Fruit fly (Drosophila melanogaster): ENCODE data around the gene CG33095.
"Not testable (repeated sequence)": the region's sequence is repeated elsewhere in the genome, so short reads cannot be mapped to it uniquely, and the experiment has no call there.

The CG33095 gene

DNA sequence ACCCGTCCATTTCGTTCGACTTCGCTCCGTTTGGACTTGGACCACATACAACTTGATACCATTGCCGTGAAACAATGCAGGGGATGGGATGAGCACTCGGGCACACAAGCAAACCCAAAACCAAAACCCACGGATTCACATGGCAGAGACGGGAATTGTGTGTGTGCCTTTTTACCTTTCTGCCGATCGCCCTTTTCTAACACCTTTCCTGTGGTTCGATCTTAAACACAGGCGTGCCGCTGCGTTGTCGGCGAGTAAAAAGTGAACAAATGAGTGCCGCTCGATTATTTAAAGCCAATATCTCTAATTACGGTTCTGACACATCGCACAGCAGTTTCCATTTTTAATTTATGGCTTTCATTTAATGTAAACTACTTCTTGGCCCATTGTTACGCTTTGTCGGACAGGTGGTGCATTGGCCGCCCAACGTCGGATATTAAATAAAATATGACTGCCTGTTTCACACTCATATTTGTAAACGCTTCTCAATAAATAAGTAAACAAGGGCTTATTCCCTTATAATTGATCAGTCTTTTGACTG lies 20.1 kb upstream of the CG33095 start:
- no peak for TF ChIP-seq noc (tag; optimal IDR thresholded peaks at IDR 0.05)

DNA sequence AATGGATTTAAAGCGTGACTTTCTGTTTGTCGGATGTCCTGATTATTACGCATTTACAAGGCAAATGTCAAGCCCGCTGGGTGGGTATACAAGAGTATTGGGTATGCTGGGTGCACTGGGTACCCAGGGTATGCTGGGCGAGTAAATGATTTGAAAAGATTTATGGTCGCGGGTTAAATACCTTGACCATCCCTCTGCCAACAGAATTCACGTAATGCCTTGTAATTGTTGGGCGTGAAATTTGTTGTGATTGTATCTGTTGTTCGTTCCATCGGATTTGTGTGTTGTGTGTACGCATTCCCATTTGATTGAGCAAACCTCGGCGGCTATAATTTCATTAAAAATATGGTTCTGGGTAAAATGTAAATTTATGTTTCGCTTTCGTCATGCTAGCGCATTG lies 18.8 kb upstream of the CG33095 start:
- no peak for TF ChIP-seq noc (tag; optimal IDR thresholded peaks at IDR 0.05)

DNA sequence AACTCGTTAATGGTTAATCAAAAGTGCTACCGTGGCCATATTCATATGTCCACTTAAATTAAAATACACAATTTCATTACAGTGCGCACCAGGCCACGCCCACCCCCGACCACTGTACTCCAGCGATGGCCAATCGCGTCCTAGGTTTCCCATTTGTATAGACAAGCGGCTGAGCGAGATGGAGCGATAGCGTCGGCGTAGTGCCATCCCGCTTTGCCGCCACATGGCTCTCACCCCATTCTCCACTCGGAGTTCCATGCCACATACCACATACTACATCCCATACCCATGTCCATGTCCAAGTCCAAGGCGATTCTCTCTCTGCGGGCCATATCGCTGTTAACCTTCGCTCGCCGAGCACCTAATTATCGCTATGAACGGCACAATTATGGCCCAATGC lies 17.0 kb upstream of the CG33095 start:
- TF ChIP-seq noc (tag; optimal IDR thresholded peaks at IDR 0.05): no peak

DNA sequence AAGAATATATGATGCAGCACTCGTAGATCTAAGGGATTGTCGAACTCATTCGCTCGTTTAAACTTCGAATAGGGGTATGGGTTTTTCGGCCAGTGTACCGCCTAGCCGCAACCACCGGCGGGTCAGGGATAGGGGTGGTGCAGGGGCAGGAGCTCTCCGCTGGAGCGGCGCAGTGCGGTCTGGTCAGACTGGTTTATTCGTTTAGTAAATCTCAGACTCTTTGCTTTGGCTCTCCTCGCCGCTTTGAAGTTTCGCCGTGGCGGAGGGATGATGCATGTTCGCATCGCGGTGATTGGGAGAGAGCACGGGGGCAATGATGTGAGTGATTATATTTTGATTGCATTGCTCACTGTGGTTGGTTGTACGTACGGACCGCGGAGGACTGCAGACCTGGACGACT lies 15.1 kb upstream of the CG33095 start, which contains the start of gene fd96Ca:
Gene fd96Ca, plus strand, starts transcription at position 337 of the 400 bp plus-strand sequence.
- no peak for TF ChIP-seq noc (tag; optimal IDR thresholded peaks at IDR 0.05)

DNA sequence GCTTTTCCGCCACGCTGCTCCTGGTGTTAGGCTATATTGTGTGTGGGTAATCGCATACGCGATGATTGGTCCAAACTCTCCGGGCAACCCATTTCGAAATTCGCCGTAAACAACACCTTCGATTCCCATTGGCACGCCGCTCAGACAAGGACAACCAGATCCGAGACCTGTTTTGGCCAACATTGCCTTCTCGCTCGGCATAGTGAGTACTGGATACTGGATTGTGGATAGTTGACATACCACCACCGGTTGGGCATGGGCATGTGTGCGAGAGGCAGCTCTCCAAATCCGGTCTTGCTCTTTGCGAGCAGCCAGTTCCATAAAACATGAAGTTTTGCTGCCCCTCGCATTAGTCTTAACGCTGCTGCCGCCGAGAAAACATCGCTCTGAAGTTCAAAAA lies 2.8 kb upstream of the CG33095 start, which contains the start of gene fd96Cb:
Gene fd96Cb, plus strand, starts transcription at position 374 of the 400 bp plus-strand sequence.
- TF ChIP-seq noc (tag; optimal IDR thresholded peaks at IDR 0.05): no peak

DNA sequence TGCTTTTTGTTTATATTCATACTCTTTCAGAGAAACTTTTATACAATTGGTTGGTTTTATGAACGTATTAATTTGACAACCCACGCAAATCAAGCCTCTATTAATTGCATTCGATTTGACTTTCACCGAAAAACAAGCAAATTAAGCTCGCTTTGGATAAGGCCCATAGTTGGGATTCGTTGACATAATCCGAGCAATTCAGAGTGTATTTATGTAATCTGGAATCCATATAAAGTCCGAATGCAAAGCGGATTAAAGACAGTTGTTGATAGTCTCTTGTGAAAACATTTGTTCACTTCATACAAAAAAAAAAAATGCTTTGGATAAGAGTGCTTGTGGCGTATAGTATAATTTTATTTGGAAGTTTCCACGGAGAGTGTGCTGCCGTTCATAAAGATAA lies 4.8 kb downstream of the CG33095 start, which contains the start of gene CG45095:
Gene CG45095, plus strand, starts transcription at position 301 of the 400 bp plus-strand sequence.
- no peak for TF ChIP-seq noc (tag; optimal IDR thresholded peaks at IDR 0.05)

DNA sequence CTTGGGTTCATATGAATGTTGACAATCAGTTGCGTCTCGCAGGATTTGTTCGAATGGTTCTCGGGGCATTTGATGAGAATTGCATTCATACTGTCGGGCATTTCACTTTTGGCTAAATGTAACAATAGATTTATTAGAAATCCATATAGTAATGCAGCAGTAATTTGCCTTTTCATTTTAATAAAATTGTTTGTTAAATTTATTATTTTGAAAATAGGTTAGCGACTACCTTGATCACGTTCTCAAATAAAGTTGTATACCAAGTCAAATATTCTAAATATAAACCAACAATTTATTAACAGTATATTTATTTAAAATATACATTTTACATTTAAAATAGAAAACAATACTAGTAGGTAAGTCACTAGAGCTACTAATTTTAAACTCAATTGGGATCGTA lies 11.5 kb downstream of the CG33095 start, which contains the start of gene CG34027:
Gene CG34027, minus strand, starts transcription at position 101 of the 400 bp plus-strand sequence.
- TF ChIP-seq noc (tag; optimal IDR thresholded peaks at IDR 0.05): no peak

DNA sequence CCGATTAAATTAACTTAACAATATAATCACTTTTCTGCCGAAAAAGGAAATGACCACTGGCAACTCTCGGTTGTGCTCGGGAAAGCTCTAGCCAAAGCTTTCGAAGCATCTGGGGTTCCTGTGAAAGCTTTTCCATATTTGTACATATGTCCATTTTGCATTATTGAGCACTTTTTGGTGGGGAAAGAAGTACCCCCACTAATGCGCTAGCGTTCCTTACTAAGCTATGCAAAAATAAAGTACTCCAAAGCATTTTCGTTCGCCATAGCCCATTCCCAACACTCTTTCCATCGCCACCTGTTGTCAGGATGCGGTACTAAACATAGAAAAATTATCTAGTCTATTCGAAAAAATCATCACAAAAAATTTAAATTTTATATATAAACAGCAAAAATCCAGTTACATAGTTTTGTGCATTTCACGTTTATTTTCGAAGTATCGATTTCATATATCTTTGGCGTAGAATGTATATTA lies 15.0 kb downstream of the CG33095 start, which contains the start of gene Nepl16:
Gene Nepl16, minus strand, starts transcription at position 51 of the 474 bp plus-strand sequence.
- TF ChIP-seq noc (tag; optimal IDR thresholded peaks at IDR 0.05): no peak

DNA sequence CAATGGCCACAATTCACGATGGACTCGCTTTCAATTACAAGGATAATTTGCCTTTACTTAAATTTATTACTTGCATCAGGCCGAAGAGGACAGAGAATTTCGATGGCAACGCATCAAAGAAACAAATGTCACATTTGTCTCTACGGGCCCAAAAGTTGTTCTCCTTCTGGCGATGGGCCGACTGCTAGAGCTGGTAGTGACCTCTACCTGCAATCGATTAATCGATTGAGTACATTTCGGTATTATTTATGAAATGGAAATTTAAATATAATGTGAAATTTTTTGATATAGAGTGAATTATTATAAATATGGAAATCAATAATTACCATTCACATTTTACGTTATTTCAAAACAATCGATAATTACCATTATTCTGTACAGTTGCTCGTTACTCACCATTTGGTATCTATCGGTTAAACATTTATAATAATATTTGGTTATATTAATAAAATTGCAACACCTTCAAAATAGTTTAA lies 25.3 kb downstream of the CG33095 start, which contains the start of the genes CG31510 and TTLL5:
Gene CG31510, minus strand, starts transcription at position 185 of the 476 bp plus-strand sequence.
Gene TTLL5, minus strand, starts transcription at position 185 of the 476 bp plus-strand sequence.
- no peak for TF ChIP-seq noc (tag; optimal IDR thresholded peaks at IDR 0.05)

DNA sequence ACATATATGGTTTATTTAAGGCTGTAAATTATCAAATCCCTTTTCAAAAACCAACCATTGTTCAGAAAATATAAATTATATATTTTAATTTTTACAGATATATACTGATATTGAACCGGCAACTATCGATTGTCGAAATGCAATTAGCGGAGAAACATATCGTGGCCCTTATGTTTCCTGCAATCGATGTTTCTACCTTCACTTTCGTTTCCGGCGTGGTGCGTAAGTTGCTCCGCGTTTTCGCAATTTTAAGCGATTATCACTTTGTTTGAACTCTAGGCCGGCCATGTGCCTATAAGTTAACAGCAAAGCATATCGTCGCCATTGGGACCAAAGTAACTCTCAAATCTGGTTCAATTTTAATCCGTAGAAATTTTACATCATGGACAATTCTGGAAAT lies 25.8 kb downstream of the CG33095 start, which contains the start of gene vig2:
Gene vig2, plus strand, starts transcription at position 112 of the 400 bp plus-strand sequence.
- not testable (repeated sequence) for TF ChIP-seq noc (tag; optimal IDR thresholded peaks at IDR 0.05)

DNA sequence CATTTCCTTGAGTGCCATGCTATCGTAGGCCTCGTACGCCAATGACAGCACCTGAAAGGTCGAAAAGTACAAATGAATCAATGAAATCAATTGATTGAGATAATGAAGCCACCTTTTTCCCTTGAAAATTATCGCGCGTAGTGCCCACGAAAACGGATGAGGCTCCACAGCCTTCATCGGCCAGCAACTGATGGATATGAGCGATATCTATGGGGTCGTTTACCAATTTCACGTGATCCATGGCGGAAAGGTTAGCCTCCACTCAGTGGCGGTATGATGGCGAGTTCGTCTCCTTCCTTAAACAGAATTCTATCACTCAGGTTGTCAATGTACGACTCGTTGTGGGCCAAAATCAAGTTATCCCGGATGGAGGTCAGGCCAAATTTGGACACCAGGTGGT lies 29.4 kb downstream of the CG33095 start:
- TF ChIP-seq noc (tag; optimal IDR thresholded peaks at IDR 0.05): no peak

DNA sequence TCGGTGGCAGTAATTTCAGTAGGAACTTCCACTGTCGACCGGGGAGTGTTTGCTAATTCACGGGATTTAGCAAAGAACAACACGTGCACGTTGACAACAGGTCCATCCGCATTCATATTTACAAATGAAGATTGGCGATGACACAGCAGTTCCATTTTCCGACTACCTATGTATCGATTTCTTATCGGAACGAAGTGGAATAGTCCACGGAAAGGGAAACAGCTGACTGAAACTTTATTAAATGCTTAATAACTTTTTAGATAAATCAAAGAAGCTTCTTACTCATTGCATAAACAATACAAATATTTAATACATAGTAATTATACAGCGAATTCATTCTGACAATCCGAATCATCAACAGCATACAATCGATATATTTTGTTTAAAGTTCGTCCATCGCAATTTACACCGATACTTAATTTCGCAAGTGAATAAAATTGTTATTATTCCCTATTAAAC lies 29.8 kb downstream of the CG33095 start, which contains the start of the genes Mocs2A, Mocs2B and Clbn:
Gene Mocs2A, minus strand, starts transcription at position 129 of the 459 bp plus-strand sequence.
Gene Mocs2B, minus strand, starts transcription at position 129 of the 459 bp plus-strand sequence.
Gene Clbn, plus strand, starts transcription at position 272 of the 459 bp plus-strand sequence.
- TF ChIP-seq noc (tag; optimal IDR thresholded peaks at IDR 0.05): no peak

DNA sequence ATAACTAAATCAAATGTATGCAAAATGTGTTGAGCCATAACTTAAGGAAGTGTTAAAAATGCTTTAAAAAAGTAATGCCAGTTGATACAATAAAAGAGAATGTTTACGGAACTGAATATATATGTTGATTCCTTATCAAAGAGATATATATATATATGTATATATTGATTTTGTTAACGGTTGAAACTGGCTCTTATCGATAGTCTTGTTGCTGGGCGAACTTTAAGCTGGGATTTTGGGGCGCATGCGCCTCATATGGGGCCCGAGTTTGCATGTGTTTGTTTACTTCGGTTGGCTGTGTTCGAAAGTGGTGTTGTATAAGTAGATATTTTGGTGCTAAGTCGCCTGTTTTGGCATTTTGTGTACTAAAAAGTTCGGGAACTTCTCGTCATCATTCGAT lies 33.6 kb downstream of the CG33095 start, which contains the start of gene Bili:
Gene Bili, plus strand, starts transcription at position 265 of the 400 bp plus-strand sequence.
- not testable (repeated sequence) for TF ChIP-seq noc (tag; optimal IDR thresholded peaks at IDR 0.05)

DNA sequence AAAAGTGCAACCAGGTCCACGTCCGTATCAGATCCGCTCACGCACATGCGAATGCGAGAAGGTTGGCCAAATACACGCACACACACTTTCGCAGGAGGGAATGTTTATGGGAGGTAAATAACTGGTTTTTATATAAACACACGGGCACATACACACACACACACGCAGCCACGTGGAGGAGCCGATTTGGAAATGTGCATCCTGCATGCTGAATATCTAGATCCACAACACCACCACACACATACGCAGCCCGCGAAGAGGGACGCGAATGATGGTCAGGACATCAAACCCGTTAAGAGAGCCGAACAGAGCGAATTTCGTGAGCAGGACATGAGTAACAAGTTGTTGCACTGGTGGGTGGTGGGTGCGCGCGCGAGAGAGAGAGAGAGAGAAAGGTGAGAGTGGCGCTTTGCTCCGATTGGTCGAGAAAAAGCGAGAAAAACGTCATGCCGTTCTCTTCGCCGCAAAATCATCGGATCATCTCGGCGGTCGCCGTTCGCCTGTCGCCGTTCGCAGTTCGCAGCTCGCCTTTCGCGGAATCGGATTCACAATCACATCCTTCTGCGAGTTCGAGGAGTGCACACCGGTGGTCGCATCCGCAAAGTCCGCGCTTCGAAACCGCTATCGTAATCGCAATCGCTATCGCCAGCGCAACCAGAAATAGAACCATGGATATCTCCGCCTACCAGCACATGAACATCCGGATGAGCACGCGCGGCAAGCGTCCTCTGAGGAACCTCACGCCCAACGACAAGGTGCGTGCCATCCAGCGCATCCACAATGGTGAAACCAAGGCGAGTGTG lies 40.3 kb downstream of the CG33095 start, which contains the start of gene danr:
Gene danr, plus strand, starts transcription at position 508 of the 803 bp plus-strand sequence.
- TF ChIP-seq noc (tag; optimal IDR thresholded peaks at IDR 0.05): no peak
